Worm (Caenorhabditis elegans) whole organism, L3 larva: ENCODE results near the gene acp-4.

ENCODE experiments used
- aly-2 ChIP-seq: fragments of 150-350 bp; optimal IDR thresholded peaks from 2 replicates; lab custom pipeline; 2014; ENCODE audit warnings: missing biosample characterization, missing genetic modification characterization
- daf-12 ChIP-seq: fragments of 150-350 bp; optimal IDR thresholded peaks from 2 replicates; lab custom pipeline; 2014; ENCODE audit warnings: missing biosample characterization, missing genetic modification reagents, missing genetic modification characterization
- elt-1 ChIP-seq: fragments of 150-350 bp; optimal IDR thresholded peaks from 2 replicates; lab custom pipeline; 2014; ENCODE audit warnings: missing biosample characterization, missing genetic modification characterization
- elt-2 ChIP-seq: sonication (generic microtip); optimal IDR thresholded peaks from 2 replicates; lab custom pipeline; 2016; ENCODE audit warnings: missing genetic modification reagents, mild to moderate bottlenecking, missing genetic modification characterization, missing compliant biosample characterization
- elt-3 ChIP-seq, 3 experiments: fragments of 150-350 bp in 1 of 3; sonication (generic microtip) in 2 of 3; optimal IDR thresholded peaks; 2 replicates in 2 of 3; 4 replicates in 1 of 3; lab custom pipeline; 2014 to 2017; ENCODE audit warnings: missing biosample characterization in 3 of 3, missing genetic modification characterization in 3 of 3
- lsy-12 ChIP-seq: sonication (generic microtip); optimal IDR thresholded peaks from 2 replicates; lab custom pipeline; 2016; ENCODE audit warnings: mild to moderate bottlenecking, missing genetic modification characterization, missing compliant biosample characterization
- pqm-1 ChIP-seq: fragments of 150-350 bp; optimal IDR thresholded peaks from 2 replicates; lab custom pipeline; 2017; ENCODE audit warnings: missing biosample characterization, missing genetic modification characterization, inconsistent platforms

- TF ChIP-seq elt-3 (tag; optimal IDR thresholded peaks at IDR 0.05; lab: Kevin White, UChicago): no peak
- TF ChIP-seq elt-2 (tag; lab: Kevin White, UChicago): no peak
- TF ChIP-seq lsy-12 (tag; lab: Kevin White, UChicago): no peak
- no peak for TF ChIP-seq daf-12 (tag; lab: Kevin White, UChicago)
- no peak for TF ChIP-seq pqm-1 (tag; lab: Kevin White, UChicago)
- TF ChIP-seq elt-1 (tag; lab: Kevin White, UChicago): no peak
- no peak for TF ChIP-seq aly-2 (tag; lab: Kevin White, UChicago)
Observed at ce11 chrII:8481731-8482253, 46.9 kb upstream of the acp-4 start, which contains the start of gene M05D6.5.
